Fruit fly (Drosophila melanogaster) whole organism, embryonic: ENCODE measurements around the gene mus302.

Experiments
- Blimp-1 ChIP-seq: fragments of 200-800 bp; sonication (Bioruptor generic); optimal IDR thresholded peaks from 3 replicates; lab custom pipeline; 2018; ENCODE audit warnings: missing biosample characterization, missing genetic modification characterization, mild to moderate bottlenecking, moderate library complexity, missing genetic modification reagents
- C15 ChIP-seq: fragments of 200-800 bp; sonication (Bioruptor generic); IDR thresholded peaks from 3 replicates; pipeline ENCODE4 v1.3.6; 2022; ENCODE audit warnings: missing biosample characterization, missing genetic modification characterization
- CG14441 ChIP-seq: fragments of 200-800 bp; sonication (Bioruptor generic); IDR thresholded peaks from 2 replicates; pipeline ENCODE4 v1.3.6; 2022; ENCODE audit warnings: missing biosample characterization, missing genetic modification characterization
- CG15479 ChIP-seq: fragments of 200-800 bp; sonication (Bioruptor generic); optimal IDR thresholded peaks from 3 replicates; lab custom pipeline; 2019; ENCODE audit warnings: missing biosample characterization, mild to moderate bottlenecking, missing genetic modification characterization, moderate library complexity
- CG17385 ChIP-seq: fragments of 200-800 bp; sonication (Bioruptor generic); optimal IDR thresholded peaks from 3 replicates; lab custom pipeline; 2018; ENCODE audit warnings: missing biosample characterization, mild to moderate bottlenecking, missing genetic modification characterization
- CG1832 ChIP-seq: fragments of 200-800 bp; sonication (Bioruptor generic); optimal IDR thresholded peaks from 2 replicates; lab custom pipeline; 2017; ENCODE audit warnings: missing biosample characterization, mild to moderate bottlenecking, missing genetic modification characterization, inconsistent platforms
- CG18764 ChIP-seq: fragments of 200-800 bp; sonication (Bioruptor generic); optimal IDR thresholded peaks from 3 replicates; lab custom pipeline; 2016; ENCODE audit warnings: missing biosample characterization, missing genetic modification characterization
- CG2875 ChIP-seq: fragments of 200-800 bp; sonication (Bioruptor generic); optimal IDR thresholded peaks from 2 replicates; lab custom pipeline; 2017; ENCODE audit warnings: missing biosample characterization, mild to moderate bottlenecking, missing genetic modification characterization, missing genetic modification reagents
- CG31365 ChIP-seq: fragments of 200-800 bp; sonication (Bioruptor generic); optimal IDR thresholded peaks from 2 replicates; lab custom pipeline; 2018; ENCODE audit warnings: missing biosample characterization, mild to moderate bottlenecking, missing genetic modification characterization
- CG34376 ChIP-seq: fragments of 200-800 bp; sonication (Bioruptor generic); optimal IDR thresholded peaks from 2 replicates; lab custom pipeline; 2018; ENCODE audit warnings: missing biosample characterization, mild to moderate bottlenecking, missing genetic modification characterization
- CG9727 ChIP-seq: fragments of 200-800 bp; sonication (Bioruptor generic); optimal IDR thresholded peaks from 3 replicates; lab custom pipeline; 2017; ENCODE audit warnings: missing biosample characterization, mild to moderate bottlenecking, missing genetic modification characterization
- CHES-1-like ChIP-seq: fragments of 200-800 bp; sonication (Bioruptor generic); optimal IDR thresholded peaks from 2 replicates; lab custom pipeline; 2016; ENCODE audit warnings: missing biosample characterization, missing genetic modification characterization
- Camta ChIP-seq: fragments of 200-800 bp; sonication (Bioruptor generic); optimal IDR thresholded peaks from 2 replicates; lab custom pipeline; 2016; ENCODE audit warnings: missing biosample characterization, missing genetic modification characterization
- D ChIP-seq, 2 experiments: fragments of 200-800 bp in 1 of 2; fragments of >200 bp in 1 of 2; sonication (Bioruptor generic) in 1 of 2; optimal IDR thresholded peaks; 2 replicates in 1 of 2; 3 replicates in 1 of 2; lab custom pipeline; 2017; ENCODE audit warnings: mild to moderate bottlenecking in 1 of 2, missing biosample characterization in 1 of 2, missing genetic modification characterization in 1 of 2, missing genetic modification reagents in 1 of 2
- Doc3 ChIP-seq: fragments of 200-800 bp; sonication (Bioruptor generic); IDR thresholded peaks from 3 replicates; pipeline ENCODE4 v1.3.6; 2022; ENCODE audit warnings: missing biosample characterization, missing genetic modification characterization; ENCODE audit not compliant: partially characterized antibody
- Hr3 ChIP-seq: fragments of 200-800 bp; sonication (Bioruptor generic); optimal IDR thresholded peaks from 3 replicates; lab custom pipeline; 2016; ENCODE audit warnings: missing biosample characterization, missing genetic modification characterization
- Lim3 ChIP-seq: fragments of 200-800 bp; sonication (Bioruptor generic); IDR thresholded peaks from 2 replicates; pipeline ENCODE4 v1.3.6; 2022; ENCODE audit warnings: missing biosample characterization, missing genetic modification characterization
- Ptx1 ChIP-seq: fragments of 200-800 bp; sonication (Bioruptor generic); IDR thresholded peaks from 2 replicates; pipeline ENCODE4 v1.3.6; 2022; ENCODE audit warnings: missing biosample characterization, missing genetic modification characterization
- Side ChIP-seq: fragments of 200-800 bp; sonication (Bioruptor generic); optimal IDR thresholded peaks from 2 replicates; lab custom pipeline; 2016; ENCODE audit warnings: missing biosample characterization, missing genetic modification characterization
- TFAM ChIP-seq: fragments of 200-800 bp; sonication (Bioruptor generic); optimal IDR thresholded peaks from 2 replicates; lab custom pipeline; 2017; ENCODE audit warnings: missing biosample characterization, missing genetic modification characterization, inconsistent platforms
- Taf1 ChIP-seq: fragments of 200-800 bp; sonication (Bioruptor generic); IDR thresholded peaks from 2 replicates; pipeline ENCODE4 v1.3.6; 2022; ENCODE audit warnings: missing biosample characterization, missing genetic modification characterization
- YL-1 ChIP-seq: fragments of 200-800 bp; sonication (Bioruptor generic); optimal IDR thresholded peaks from 3 replicates; lab custom pipeline; 2017; ENCODE audit warnings: missing biosample characterization, mild to moderate bottlenecking, missing genetic modification characterization
- ac ChIP-seq: fragments of 200-800 bp; sonication (Bioruptor generic); optimal IDR thresholded peaks from 3 replicates; lab custom pipeline; 2017; ENCODE audit warnings: missing biosample characterization, mild to moderate bottlenecking, missing genetic modification characterization
- bigmax ChIP-seq: fragments of 200-800 bp; sonication (Bioruptor generic); optimal IDR thresholded peaks from 2 replicates; lab custom pipeline; 2018; ENCODE audit warnings: missing biosample characterization, mild to moderate bottlenecking, missing genetic modification characterization
- cad ChIP-seq: fragments of >200 bp; optimal IDR thresholded peaks from 2 replicates; lab custom pipeline; 2017; ENCODE audit warnings: missing biosample characterization, missing genetic modification characterization
- chinmo ChIP-seq: fragments of 200-800 bp; sonication (Bioruptor generic); IDR thresholded peaks from 4 replicates; pipeline ENCODE4 v1.3.6; 2022; ENCODE audit warnings: missing biosample characterization, missing genetic modification characterization; ENCODE audit not compliant: partially characterized antibody
- ci ChIP-seq: fragments of 200-800 bp; sonication (Bioruptor generic); IDR thresholded peaks from 3 replicates; pipeline ENCODE4 v1.3.6; 2022; ENCODE audit warnings: missing biosample characterization, missing genetic modification characterization
- dan ChIP-seq: fragments of 200-800 bp; sonication (Bioruptor generic); IDR thresholded peaks from 2 replicates; pipeline ENCODE4 v1.3.6; 2022; ENCODE audit warnings: missing biosample characterization, missing genetic modification characterization
- eve ChIP-seq, 2 experiments: fragments of >200 bp; optimal IDR thresholded peaks; 2 replicates each; lab custom pipeline; 2017; ENCODE audit warnings: missing biosample characterization in 2 of 2, missing genetic modification characterization in 2 of 2
- grn ChIP-seq: fragments of 200-800 bp; sonication (Bioruptor generic); optimal IDR thresholded peaks from 3 replicates; lab custom pipeline; 2017; ENCODE audit warnings: missing biosample characterization, missing genetic modification characterization
- insv ChIP-seq, 2 experiments: fragments of 200-800 bp; sonication (Bioruptor generic); optimal IDR thresholded peaks; 3 replicates each; lab custom pipeline; 2016 to 2018; ENCODE audit warnings: missing biosample characterization in 2 of 2, missing genetic modification characterization in 2 of 2
- jumu ChIP-seq: fragments of 200-800 bp; sonication (Bioruptor generic); optimal IDR thresholded peaks from 3 replicates; lab custom pipeline; 2016; ENCODE audit warnings: missing biosample characterization, missing genetic modification characterization
- kni ChIP-seq: fragments of 200-800 bp; sonication (Bioruptor generic); optimal IDR thresholded peaks from 3 replicates; lab custom pipeline; 2017; ENCODE audit warnings: mild to moderate bottlenecking, missing biosample characterization, missing genetic modification reagents, missing genetic modification characterization
- lbe ChIP-seq: fragments of 200-800 bp; sonication (Bioruptor generic); optimal IDR thresholded peaks from 2 replicates; lab custom pipeline; 2016; ENCODE audit warnings: missing biosample characterization, mild to moderate bottlenecking, missing genetic modification characterization
- mam ChIP-seq: fragments of 200-800 bp; sonication (Bioruptor generic); optimal IDR thresholded peaks from 3 replicates; lab custom pipeline; 2016; ENCODE audit warnings: missing biosample characterization, missing genetic modification characterization
- mld ChIP-seq: fragments of 200-800 bp; sonication (Bioruptor generic); IDR thresholded peaks from 3 replicates; pipeline ENCODE4 v1.3.6; 2022; ENCODE audit warnings: missing biosample characterization, missing genetic modification characterization; ENCODE audit not compliant: partially characterized antibody
- nerfin-1 ChIP-seq: fragments of 200-800 bp; sonication (Bioruptor generic); optimal IDR thresholded peaks from 3 replicates; lab custom pipeline; 2019; ENCODE audit warnings: missing biosample characterization, mild to moderate bottlenecking, missing genetic modification characterization, moderate library complexity
- org-1 ChIP-seq: fragments of 200-800 bp; sonication (Bioruptor generic); optimal IDR thresholded peaks from 2 replicates; lab custom pipeline; 2017; ENCODE audit warnings: missing biosample characterization, missing genetic modification characterization
- pros ChIP-seq: fragments of 200-800 bp; sonication (Bioruptor generic); optimal IDR thresholded peaks from 3 replicates; lab custom pipeline; 2019; ENCODE audit warnings: missing biosample characterization, mild to moderate bottlenecking, missing genetic modification characterization, moderate library complexity
- psq ChIP-seq: fragments of 200-800 bp; sonication (Bioruptor generic); optimal IDR thresholded peaks from 2 replicates; lab custom pipeline; 2017; ENCODE audit warnings: missing biosample characterization, missing genetic modification characterization
- rib ChIP-seq: fragments of 200-800 bp; sonication (Bioruptor generic); IDR thresholded peaks from 2 replicates; pipeline ENCODE4 v1.3.6; 2022; ENCODE audit warnings: missing biosample characterization, missing genetic modification characterization
- seq ChIP-seq: fragments of 200-800 bp; sonication (Bioruptor generic); IDR thresholded peaks from 2 replicates; pipeline ENCODE4 v1.3.6; 2022; ENCODE audit warnings: missing biosample characterization, missing genetic modification characterization
- slou ChIP-seq: fragments of 200-800 bp; sonication (Bioruptor generic); optimal IDR thresholded peaks from 3 replicates; lab custom pipeline; 2016; ENCODE audit warnings: missing biosample characterization, missing genetic modification characterization
- sob ChIP-seq: fragments of 200-800 bp; sonication (Bioruptor generic); IDR thresholded peaks from 2 replicates; pipeline ENCODE4 v1.3.6; 2022; ENCODE audit warnings: missing biosample characterization, missing genetic modification characterization
- sr ChIP-seq: fragments of 200-800 bp; sonication (Bioruptor generic); IDR thresholded peaks from 3 replicates; pipeline ENCODE4 v1.3.6; 2022; ENCODE audit warnings: missing biosample characterization, missing genetic modification characterization
- trh ChIP-seq: fragments of 200-800 bp; sonication (Bioruptor generic); optimal IDR thresholded peaks from 2 replicates; lab custom pipeline; 2016; ENCODE audit warnings: missing biosample characterization, missing genetic modification characterization
- twi ChIP-seq: fragments of 200-800 bp; optimal IDR thresholded peaks from 2 replicates; lab custom pipeline; 2019; ENCODE audit warnings: missing biosample characterization, mild to moderate bottlenecking, missing genetic modification characterization, moderate library complexity
- zen ChIP-seq: fragments of 200-800 bp; sonication (Bioruptor generic); optimal IDR thresholded peaks from 3 replicates; lab custom pipeline; 2018; ENCODE audit warnings: missing biosample characterization, mild to moderate bottlenecking, missing genetic modification characterization, moderate library complexity

Gene mus302

dm6 chr3L:16780317-16780716 is 781 bp upstream of the mus302 start (continued):
- TF ChIP-seq nerfin-1 (tag; lab: Kevin White, UChicago) = peak; percentile 69
- TF ChIP-seq Ptx1 (GFP tag; lab: Robert Waterston, UW) = no peak
- no peak for TF ChIP-seq CG15479 (GFP tag; lab: Kevin White, UChicago)
- TF ChIP-seq CG18764 = no peak
- no peak for TF ChIP-seq Hr3 (GFP tag; lab: Kevin White, UChicago)
- no peak for TF ChIP-seq jumu (GFP tag; lab: Kevin White, UChicago)
- no peak for TF ChIP-seq chinmo (GFP tag; lab: Robert Waterston, UW)
- no peak for TF ChIP-seq mld (GFP tag; lab: Robert Waterston, UW)
- TF ChIP-seq, all 482 proteins: peak for 8

dm6 chr3L:16772755-16773523 is 6.6 kb downstream of the mus302 start:
- TF ChIP-seq twi (peak; percentile 74), insv (GFP tag; optimal IDR thresholded peaks at IDR 0.05; lab: Kevin White, UChicago) (peak in 1 of 2 experiments; percentile 27), CG15479 (GFP tag; lab: Kevin White, UChicago) (peak; percentile 72), kni (GFP tag; lab: Kevin White, UChicago) (peak; percentile 20), sr (GFP tag; lab: Robert Waterston, UW) (no peak), pros (GFP tag; lab: Kevin White, UChicago) (peak; percentile 92), Doc3 (GFP tag; lab: Robert Waterston, UW) (no peak), trh (no peak), CG34376 (GFP tag; lab: Kevin White, UChicago) (no peak), psq (no peak), D (optimal IDR thresholded peaks at IDR 0.05; lab: Kevin White, UChicago) (peak; percentile 48), D (GFP tag; optimal IDR thresholded peaks at IDR 0.05; lab: Kevin White, UChicago) (no peak), sob (no peak), zen (peak; percentile 99), Blimp-1 (no peak), eve (GFP tag; optimal IDR thresholded peaks at IDR 0.05; lab: Kevin White, UChicago) (no peak), bigmax (GFP tag; lab: Kevin White, UChicago) (peak; percentile 45), Lim3 (no peak), C15 (GFP tag; lab: Robert Waterston, UW) (0 out of 3 replicates have a peak, but pooled peaks have one; percentile 17), cad (GFP tag; lab: Kevin White, UChicago) (peak; percentile 11)

DNA sequence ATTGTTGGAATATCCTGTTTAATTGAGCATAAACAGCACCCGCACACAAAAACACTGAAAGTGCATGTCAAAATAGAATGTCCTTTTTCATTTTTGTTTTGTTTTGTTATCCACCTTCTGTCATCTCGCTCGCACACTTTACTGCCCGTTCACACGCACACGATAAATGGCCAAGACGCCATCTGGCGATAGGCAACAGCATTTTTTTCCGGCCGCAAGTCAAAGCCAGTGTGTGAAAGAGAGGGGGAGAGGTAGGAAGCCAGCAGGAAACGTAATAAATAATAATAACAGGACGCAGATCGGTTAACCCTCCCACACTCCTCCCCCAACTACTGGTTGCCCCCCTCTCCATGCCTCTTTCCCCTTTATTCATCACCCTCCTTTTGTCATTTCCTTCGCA is 9.7 kb downstream of the mus302 start:
- no peak for TF ChIP-seq Camta (GFP tag; lab: Kevin White, UChicago)
- TF ChIP-seq CG17385 (GFP tag; lab: Kevin White, UChicago) = peak; percentile 32
- peak; percentile 5 for TF ChIP-seq org-1 (GFP tag; lab: Kevin White, UChicago)
- TF ChIP-seq rib (GFP tag; lab: Robert Waterston, UW) = 0 out of 2 replicates have a peak, but pooled peaks have one; percentile 34
- peak; percentile 63 for TF ChIP-seq twi
- TF ChIP-seq CHES-1-like (GFP tag; lab: Kevin White, UChicago) = no peak
- peak; percentile 70 for TF ChIP-seq CG1832 (GFP tag; lab: Kevin White, UChicago)
- TF ChIP-seq lbe (GFP tag; lab: Kevin White, UChicago) = no peak
- TF ChIP-seq seq = no peak
- TF ChIP-seq CG9727 = peak; percentile 18
- peak; percentile 40 for TF ChIP-seq TFAM
- peak; percentile 79 for TF ChIP-seq ci
- peak; percentile 3 for TF ChIP-seq CG2875 (GFP tag; lab: Kevin White, UChicago)
- TF ChIP-seq YL-1 = no peak
- no peak for TF ChIP-seq mam (GFP tag; lab: Kevin White, UChicago)
- TF ChIP-seq dan = no peak
- no peak for TF ChIP-seq Taf1
- TF ChIP-seq Side (GFP tag; lab: Kevin White, UChicago) = peak; percentile 32
- TF ChIP-seq CG31365 (tag; lab: Kevin White, UChicago) = no peak
- TF ChIP-seq grn (GFP tag; lab: Kevin White, UChicago) = peak; percentile 35
- peak; percentile 51 for TF ChIP-seq ac
- no peak for TF ChIP-seq slou (GFP tag; lab: Kevin White, UChicago)
- no peak for TF ChIP-seq CG14441
